Fruit fly (Drosophila melanogaster) ovary, adult (tissue): ENCODE data around the gene Rsph1.

Experiments used
- CG17801 ChIP-seq: fragments of 200-800 bp; optimal IDR thresholded peaks from 2 replicates; lab custom pipeline; 2019; ENCODE audit warnings: missing biosample characterization, mild to moderate bottlenecking, missing genetic modification characterization, moderate library complexity; ENCODE audit not compliant: partially characterized antibody

The Rsph1 gene

dm6 chr2L:13215010-13215409 lies 31.8 kb downstream of the Rsph1 start, which contains the start of gene kek4:
kek4 (minus strand) TSS chr2L:13215350.
- no peak for TF ChIP-seq CG17801

- peak; percentile 25 for TF ChIP-seq CG17801
Measured at dm6 chr2L:13215640-13216129, 32.4 kb downstream of the Rsph1 start.

- TF ChIP-seq CG17801, result peak; percentile 29
Measured at dm6 chr2L:13219281-13220092, 36.2 kb downstream of the Rsph1 start, which contains the start of the genes CG9426 and mRF1. CG9426 (minus strand) TSS chr2L:13219923. mRF1 (plus strand) TSS chr2L:13219979.

DNA sequence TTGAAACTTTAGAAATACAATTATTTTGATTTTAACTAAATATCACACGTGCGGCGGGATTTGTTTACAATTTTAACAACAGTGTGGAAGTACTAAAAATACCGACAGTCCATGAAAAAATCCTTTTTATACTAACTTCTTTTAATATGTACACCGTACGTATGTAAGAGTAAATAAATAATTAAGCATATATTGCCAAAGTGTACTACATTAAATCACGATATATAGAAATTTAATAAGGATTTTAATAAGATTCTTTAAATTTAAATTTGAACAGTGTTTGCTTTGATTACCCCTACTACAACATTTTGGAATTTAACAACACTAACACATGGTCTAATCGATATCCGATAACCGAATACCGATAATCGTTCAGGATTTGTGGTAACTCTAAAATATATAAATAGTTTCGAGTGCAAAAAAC lies 39.0 kb downstream of the Rsph1 start, which contains the start of the genes Ski6 and CG16812:
Gene Ski6, minus strand, starts transcription at position 205 of the 424 bp plus-strand sequence.
Gene CG16812, plus strand, starts transcription at position 363 of the 424 bp plus-strand sequence.
- peak; percentile 71 for TF ChIP-seq CG17801

- no peak for TF ChIP-seq CG17801
Measured at dm6 chr2L:13225225-13225840, 42.1 kb downstream of the Rsph1 start, which contains the start of gene CG15480. CG15480 (minus strand) TSS chr2L:13225275.

DNA sequence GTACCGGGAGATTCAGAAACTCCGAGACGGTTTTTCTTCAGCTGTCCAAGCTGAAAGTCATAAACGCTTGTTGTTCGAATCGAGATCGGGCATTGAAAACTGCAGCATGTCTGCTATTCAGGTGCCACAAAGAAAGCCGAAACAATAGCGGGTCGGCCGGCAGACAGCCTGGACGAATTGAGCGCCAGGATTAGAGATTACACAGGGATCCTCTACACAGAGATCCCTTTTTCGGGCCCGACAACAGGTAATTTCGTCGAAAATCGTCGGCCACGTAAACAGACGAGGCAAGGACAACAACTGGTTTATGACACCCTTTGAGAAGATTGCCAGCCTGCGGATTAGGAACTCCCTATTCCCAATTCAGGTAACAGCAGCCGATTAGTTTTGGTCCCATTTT lies 44.0 kb downstream of the Rsph1 start, which contains the start of gene CG16813:
Gene CG16813, plus strand, starts transcription at position 288 of the 400 bp plus-strand sequence.
- no peak for TF ChIP-seq CG17801

DNA sequence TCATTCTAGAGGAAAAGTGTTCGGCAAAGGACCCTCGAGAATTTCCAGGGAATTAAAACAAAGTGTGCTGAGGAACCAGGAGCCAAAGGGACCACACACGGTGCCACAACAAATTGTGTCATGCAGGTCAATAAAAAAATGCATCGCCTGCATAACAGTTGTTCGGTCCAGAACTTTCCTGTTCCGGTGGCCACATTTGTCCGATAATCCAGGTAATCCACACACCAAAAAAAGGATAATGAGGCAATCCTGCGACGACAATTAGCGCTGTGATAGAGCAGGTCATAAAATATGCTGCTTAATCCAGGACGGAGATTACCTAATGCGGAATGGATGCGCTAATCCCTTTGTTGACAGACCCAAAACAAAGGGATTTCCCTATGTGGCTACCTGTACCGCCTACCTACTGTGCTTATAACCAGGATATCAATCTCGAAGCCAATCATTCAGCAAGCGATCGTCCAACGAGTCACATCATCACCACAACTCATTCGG lies 46.2 kb downstream of the Rsph1 start, which contains the start of gene CG16815:
Gene CG16815, plus strand, starts transcription at position 445 of the 495 bp plus-strand sequence.
- no peak for TF ChIP-seq CG17801

DNA sequence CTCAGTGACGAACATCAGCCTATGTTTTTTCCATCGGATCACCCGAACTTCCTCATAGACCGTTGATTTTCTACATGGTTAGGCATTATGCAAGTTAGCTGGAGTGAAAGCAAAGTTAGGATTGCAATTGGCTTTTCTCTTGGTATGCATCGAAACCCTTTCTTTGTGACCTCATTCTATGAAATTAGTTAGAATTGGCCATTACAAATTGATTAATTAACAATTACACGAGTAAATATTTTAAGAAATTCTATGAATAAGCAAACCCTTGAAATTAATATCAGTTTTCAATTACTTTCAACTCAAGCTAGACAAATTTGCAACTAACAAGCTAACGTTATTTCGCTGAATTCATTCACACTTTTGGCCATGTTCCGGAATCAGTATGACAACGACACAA lies 48.5 kb downstream of the Rsph1 start, which contains the start of gene Prosalpha6T:
Gene Prosalpha6T, plus strand, starts transcription at position 301 of the 400 bp plus-strand sequence.
- no peak for TF ChIP-seq CG17801
